Fruit fly (Drosophila melanogaster): Measurements from ENCODE around the gene Wdr82.
A peak's percentile ranks its signal among the peaks of the same experiment; 100 is the strongest.

Wdr82 gene

DNA sequence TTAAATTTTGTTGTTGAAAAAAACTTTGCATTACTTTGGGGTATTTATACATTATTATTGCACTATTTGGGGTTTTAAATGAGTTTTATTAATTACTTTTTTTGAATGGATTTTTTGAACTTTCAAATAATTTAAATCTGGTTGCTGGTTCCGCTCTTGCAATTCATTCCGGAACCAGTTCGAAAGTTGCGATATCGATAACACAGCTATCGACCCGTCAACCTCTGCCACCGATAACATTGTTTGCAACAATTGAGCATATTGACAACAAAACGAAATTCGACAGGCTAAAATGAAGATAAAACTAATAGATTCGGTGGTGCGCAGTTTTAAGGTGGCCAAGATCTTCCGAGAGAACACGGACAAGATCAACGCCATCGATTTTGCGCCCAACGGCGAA, at the start of gene Wdr82:
Gene Wdr82, plus strand, starts transcription at position 227 of the 400 bp plus-strand sequence.
- peak; percentile 12 for TF ChIP-seq CG17801 (GFP tag; optimal IDR thresholded peaks at IDR 0.05; ENCODE audit: partially characterized antibody)

dm6 chr2L:8325150-8325549, 49.1 kb upstream of the Wdr82 start, which contains the start of gene CG7781:
TSS of gene CG7781 (minus strand) at chr2L:8325409.
- no peak for TF ChIP-seq CG17801 (GFP tag; optimal IDR thresholded peaks at IDR 0.05; ENCODE audit: partially characterized antibody)

DNA sequence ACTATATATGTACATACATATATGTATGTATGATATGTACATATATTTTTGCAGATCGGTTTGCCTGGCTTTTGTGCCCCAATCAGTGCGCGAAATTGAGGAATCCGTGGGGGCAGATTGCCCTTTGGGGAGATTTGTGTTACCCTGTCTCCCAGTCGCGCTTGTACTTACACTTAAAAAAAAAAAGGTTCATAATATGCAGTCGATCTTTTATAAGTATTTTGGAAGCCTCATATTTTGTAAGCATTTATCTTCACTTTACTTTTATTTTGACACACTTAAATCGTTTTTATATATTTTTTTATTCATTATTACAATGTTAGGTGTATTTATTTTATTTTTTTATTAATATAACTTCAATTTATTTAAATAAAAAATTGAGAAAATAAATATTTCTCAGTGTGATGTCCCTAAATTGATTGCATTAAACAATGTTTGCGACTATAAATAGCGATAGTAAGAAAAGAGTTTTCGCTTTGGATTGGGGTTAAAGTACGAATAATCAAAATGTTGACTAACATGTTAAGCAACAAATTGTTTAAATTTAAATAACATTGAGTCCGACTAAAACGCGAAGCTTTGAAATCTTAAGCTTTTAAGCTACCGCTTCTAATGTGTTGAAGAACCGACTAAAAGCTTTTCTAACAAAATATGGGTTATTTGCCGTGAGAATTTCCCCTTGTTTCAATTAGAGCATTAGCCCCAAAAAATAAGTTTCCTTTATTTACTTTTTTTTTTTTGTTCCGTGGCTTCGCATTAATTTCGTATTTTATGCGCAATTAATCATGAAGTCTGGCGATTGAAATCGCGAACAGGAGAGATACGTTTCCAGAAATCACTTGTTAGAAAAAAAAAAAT, 47.6 kb upstream of the Wdr82 start:
- TF ChIP-seq CG17801 (GFP tag; optimal IDR thresholded peaks at IDR 0.05; ENCODE audit: partially characterized antibody) = no peak

DNA sequence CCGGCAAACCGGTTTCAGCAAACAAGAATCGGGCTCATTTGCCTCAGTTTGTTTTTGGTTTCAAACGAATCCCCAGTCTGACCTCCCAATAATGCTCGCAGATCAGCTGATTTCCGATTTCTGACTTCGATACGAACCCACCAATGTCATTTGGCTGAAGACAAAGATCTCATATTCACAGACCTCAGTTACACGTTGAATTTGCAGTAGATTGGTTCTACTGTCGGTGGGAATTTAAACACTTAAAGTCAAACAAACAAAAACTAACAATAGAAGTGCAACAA, 47.0 kb upstream of the Wdr82 start, which contains the start of gene CG14275:
Gene CG14275, plus strand, starts transcription at position 185 of the 284 bp plus-strand sequence.
- TF ChIP-seq CG17801 (GFP tag; optimal IDR thresholded peaks at IDR 0.05; ENCODE audit: partially characterized antibody) = no peak

dm6 chr2L:8327783-8328327, 46.4 kb upstream of the Wdr82 start:
- TF ChIP-seq CG17801 (GFP tag; optimal IDR thresholded peaks at IDR 0.05; ENCODE audit: partially characterized antibody) = no peak

- no peak for TF ChIP-seq CG17801 (GFP tag; optimal IDR thresholded peaks at IDR 0.05; ENCODE audit: partially characterized antibody)
Measured at dm6 chr2L:8328526-8329097, 45.6 kb upstream of the Wdr82 start.

dm6 chr2L:8333185-8333584, 41.1 kb upstream of the Wdr82 start:
- TF ChIP-seq CG17801 (GFP tag; optimal IDR thresholded peaks at IDR 0.05; ENCODE audit: partially characterized antibody) = no peak

dm6 chr2L:8333624-8334023, 40.6 kb upstream of the Wdr82 start:
- no peak for TF ChIP-seq CG17801 (GFP tag; optimal IDR thresholded peaks at IDR 0.05; ENCODE audit: partially characterized antibody)

dm6 chr2L:8334705-8335104, 39.6 kb upstream of the Wdr82 start:
- TF ChIP-seq CG17801 (GFP tag; optimal IDR thresholded peaks at IDR 0.05; ENCODE audit: partially characterized antibody) = no peak

- no peak for TF ChIP-seq CG17801 (GFP tag; optimal IDR thresholded peaks at IDR 0.05; ENCODE audit: partially characterized antibody)
Measured at dm6 chr2L:8338039-8338438, 36.2 kb upstream of the Wdr82 start, which contains the start of gene witty. TSS of gene witty (plus strand) at chr2L:8338287.

DNA sequence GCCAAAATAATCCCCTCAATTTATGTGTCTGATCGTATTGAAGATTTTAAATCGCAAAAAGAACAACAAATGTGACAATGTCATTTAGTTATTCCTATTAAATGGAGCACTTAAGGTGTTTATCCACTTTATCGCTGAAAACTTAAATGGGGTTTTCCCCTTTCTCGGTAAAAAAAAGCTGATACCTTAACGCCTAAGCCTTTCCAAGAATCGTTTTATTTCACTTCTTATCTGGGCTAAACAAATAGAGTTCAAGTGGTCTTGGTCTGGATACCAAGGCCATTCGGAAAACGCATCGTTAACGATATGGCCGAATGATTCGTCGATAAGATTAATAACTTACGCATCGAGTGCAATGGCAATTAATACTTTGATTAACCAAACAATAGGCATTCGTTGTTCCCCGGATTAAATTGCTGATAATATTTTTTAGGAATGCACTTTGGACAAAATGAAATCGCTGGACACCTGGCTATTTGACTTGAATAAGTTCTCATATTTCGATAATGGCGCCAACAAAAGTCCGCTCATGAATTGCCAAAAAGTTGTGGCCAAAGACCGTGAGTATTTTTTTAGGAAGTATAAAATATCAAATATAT, 34.4 kb upstream of the Wdr82 start:
- TF ChIP-seq CG17801 (GFP tag; optimal IDR thresholded peaks at IDR 0.05; ENCODE audit: partially characterized antibody) = no peak

- TF ChIP-seq CG17801 (GFP tag; optimal IDR thresholded peaks at IDR 0.05; ENCODE audit: partially characterized antibody) = no peak
Measured at dm6 chr2L:8342395-8342794, 31.9 kb upstream of the Wdr82 start, which contains the start of gene CG14273. TSS of gene CG14273 (plus strand) at chr2L:8342695.

DNA sequence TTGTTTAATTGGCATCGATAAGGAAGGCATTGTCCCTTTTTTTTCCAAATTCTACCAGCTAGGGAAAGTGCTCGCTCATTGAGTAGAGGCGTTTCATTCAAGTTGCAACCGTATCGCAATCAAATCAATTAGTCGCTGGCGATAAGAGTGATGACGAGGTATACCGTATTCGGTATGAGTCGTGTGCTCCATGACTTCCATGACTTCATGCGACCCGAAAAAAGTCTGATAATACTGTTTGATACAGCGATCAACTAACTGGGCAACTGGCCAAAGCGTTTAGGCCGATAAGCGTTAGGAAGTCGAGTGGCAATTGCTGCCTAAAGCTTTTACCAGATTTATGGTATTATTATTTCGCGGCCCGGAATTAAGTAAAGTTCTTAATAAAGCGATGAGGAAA, 29.7 kb upstream of the Wdr82 start:
- no peak for TF ChIP-seq CG17801 (GFP tag; optimal IDR thresholded peaks at IDR 0.05; ENCODE audit: partially characterized antibody)

- no peak for TF ChIP-seq CG17801 (GFP tag; optimal IDR thresholded peaks at IDR 0.05; ENCODE audit: partially characterized antibody)
Measured at dm6 chr2L:8346260-8346659, 28.0 kb upstream of the Wdr82 start, which contains the start of gene CG7778. TSS of gene CG7778 (plus strand) at chr2L:8346620.

DNA sequence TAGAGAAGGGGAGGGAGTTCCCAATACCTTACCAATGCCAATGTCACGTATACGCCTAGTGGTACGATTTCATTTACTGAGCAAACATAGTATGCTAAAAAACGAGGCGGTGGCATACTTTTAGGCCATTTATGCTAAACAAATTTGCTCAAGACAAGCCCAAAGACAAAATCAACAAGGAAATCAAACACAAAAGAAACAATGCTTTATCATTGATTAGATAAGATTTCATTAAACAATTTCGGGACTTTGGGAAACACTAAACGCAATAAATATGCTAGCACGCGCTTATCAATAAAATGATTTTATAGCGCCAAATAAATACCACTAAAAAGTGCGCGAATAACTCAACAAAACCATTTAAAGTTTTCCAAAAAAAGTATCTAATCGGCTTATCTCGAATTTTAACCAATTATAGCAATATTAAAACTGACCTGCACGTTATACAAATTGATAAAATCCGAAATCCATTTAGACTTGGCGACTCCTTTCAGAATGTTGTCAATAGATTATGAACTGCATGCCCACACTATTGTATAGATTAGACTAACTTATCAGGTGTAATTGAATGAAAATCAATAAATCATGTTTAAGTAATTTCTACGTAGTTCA, 23.6 kb upstream of the Wdr82 start:
- TF ChIP-seq CG17801 (GFP tag; optimal IDR thresholded peaks at IDR 0.05; ENCODE audit: partially characterized antibody) = no peak
